Worm (Caenorhabditis elegans) whole organism, L4 larva: ENCODE results near the gene F59B10.4.
"Not testable (repeated sequence)": the region's sequence is repeated elsewhere in the genome, so short reads cannot be mapped to it uniquely, and the experiment has no call there.

Source experiments
- D1046.2 ChIP-seq: fragments of 200-800 bp; sonication (Bioruptor generic); IDR thresholded peaks from 2 replicates; pipeline ENCODE4 v1.3.6; 2022; ENCODE audit warnings: missing genetic modification characterization, missing compliant biosample characterization
- F10B5.3 ChIP-seq: sonication (generic microtip); optimal IDR thresholded peaks from 2 replicates; lab custom pipeline; 2016; ENCODE audit warnings: mild to moderate bottlenecking, missing genetic modification characterization, missing compliant biosample characterization
- F26F4.8 ChIP-seq: fragments of 200-800 bp; sonication (Bioruptor generic); conservative IDR thresholded peaks from 2 replicates; pipeline ENCODE4 v1.3.6; 2022; ENCODE audit warnings: missing genetic modification characterization, missing compliant biosample characterization
- F37D6.2 ChIP-seq: sonication (generic microtip); optimal IDR thresholded peaks from 2 replicates; lab custom pipeline; 2016; ENCODE audit warnings: mild to moderate bottlenecking, missing genetic modification characterization, missing compliant biosample characterization
- F44E2.7 ChIP-seq: fragments of 200-800 bp; sonication (Bioruptor generic); IDR thresholded peaks from 2 replicates; pipeline ENCODE4 v2.1.2; 2022; ENCODE audit warnings: missing genetic modification characterization, missing compliant biosample characterization
- T26A8.4 ChIP-seq: fragments of 200-800 bp; sonication (Bioruptor generic); IDR thresholded peaks from 2 replicates; pipeline ENCODE4 v1.3.6; 2022; ENCODE audit warnings: missing genetic modification characterization, missing compliant biosample characterization
- Y5F2A.4 ChIP-seq: fragments of 200-800 bp; sonication (Bioruptor generic); optimal IDR thresholded peaks from 2 replicates; lab custom pipeline; 2018; ENCODE audit warnings: mild to moderate bottlenecking, missing genetic modification characterization, missing compliant biosample characterization
- ZK337.2 ChIP-seq: fragments of 200-800 bp; sonication (Bioruptor generic); IDR thresholded peaks from 2 replicates; pipeline ENCODE4 v1.3.6; 2022; ENCODE audit warnings: missing genetic modification reagents, missing genetic modification characterization, missing compliant biosample characterization
- ZK546.5 ChIP-seq, 2 experiments: sonication (generic microtip); optimal IDR thresholded peaks; 2 replicates each; lab custom pipeline; 2017; ENCODE audit warnings: missing biosample characterization in 2 of 2, missing genetic modification characterization in 2 of 2
- aha-1 ChIP-seq: fragments of 150-350 bp; peaks from one replicate; lab custom pipeline; 2014; ENCODE audit warnings: missing biosample characterization, missing genetic modification characterization
- aly-2 ChIP-seq: sonication (generic microtip); optimal IDR thresholded peaks from 2 replicates; lab custom pipeline; 2018; ENCODE audit warnings: missing biosample characterization, missing genetic modification characterization
- ceh-20 ChIP-seq: fragments of 200-800 bp; sonication (Bioruptor generic); IDR thresholded peaks from 2 replicates; pipeline ENCODE4 v1.3.6; 2022; ENCODE audit warnings: missing genetic modification reagents, missing genetic modification characterization, missing compliant biosample characterization
- ceh-44 ChIP-seq: fragments of 200-800 bp; sonication (Bioruptor generic); IDR thresholded peaks from 2 replicates; pipeline ENCODE4 v1.3.6; 2022; ENCODE audit warnings: missing genetic modification reagents, missing genetic modification characterization, missing compliant biosample characterization
- ceh-62 ChIP-seq: sonication (generic microtip); optimal IDR thresholded peaks from 2 replicates; lab custom pipeline; 2017; ENCODE audit warnings: missing biosample characterization, missing genetic modification characterization
- cey-2 ChIP-seq: sonication (generic microtip); optimal IDR thresholded peaks from 3 replicates; lab custom pipeline; 2017; ENCODE audit warnings: missing genetic modification characterization, mild to moderate bottlenecking, missing compliant biosample characterization, antibody characterized with exemption, borderline replicate concordance; ENCODE audit not compliant: insufficient read depth
- daf-16 ChIP-seq, 3 experiments: sonication (generic microtip); optimal IDR thresholded peaks; 2 replicates each; lab custom pipeline; 2016 to 2017; ENCODE audit warnings: missing genetic modification characterization in 3 of 3, missing genetic modification reagents in 3 of 3, mild to moderate bottlenecking in 2 of 3, missing compliant biosample characterization in 2 of 3, missing biosample characterization in 1 of 3, moderate library complexity in 1 of 3
- dpl-1 ChIP-seq: fragments of 150-350 bp; optimal IDR thresholded peaks from 2 replicates; lab custom pipeline; 2014; ENCODE audit warnings: missing biosample characterization, missing genetic modification reagents, missing genetic modification characterization
- duxl-1 ChIP-seq: sonication (generic microtip); optimal IDR thresholded peaks from 2 replicates; lab custom pipeline; 2016; ENCODE audit warnings: mild to moderate bottlenecking, missing genetic modification characterization, moderate library complexity, missing compliant biosample characterization; ENCODE audit not compliant: poor library complexity
- dve-1 ChIP-seq: sonication (generic microtip); optimal IDR thresholded peaks from 2 replicates; lab custom pipeline; 2017; ENCODE audit warnings: antibody characterized with exemption, mild to moderate bottlenecking, missing genetic modification characterization, missing compliant biosample characterization; ENCODE audit not compliant: insufficient read depth
- egl-43 ChIP-seq: fragments of 200-800 bp; sonication (Bioruptor generic); IDR thresholded peaks from 2 replicates; pipeline ENCODE4 v1.3.6; 2022; ENCODE audit warnings: missing genetic modification reagents, missing genetic modification characterization, missing compliant biosample characterization
- hlh-11 ChIP-seq: fragments of 200-800 bp; sonication (Bioruptor generic); optimal IDR thresholded peaks from 2 replicates; lab custom pipeline; 2018; ENCODE audit warnings: mild to moderate bottlenecking, missing genetic modification characterization, missing compliant biosample characterization
- lin-15B ChIP-seq: fragments of 150-350 bp; sonication (generic microtip); optimal IDR thresholded peaks from 3 replicates; lab custom pipeline; 2014; ENCODE audit warnings: missing biosample characterization, missing genetic modification characterization
- lsy-2 ChIP-seq, 2 experiments: fragments of 150-350 bp in 1 of 2; sonication (generic microtip) in 1 of 2; optimal IDR thresholded peaks; 2 replicates each; lab custom pipeline; 2014 to 2017; ENCODE audit warnings: missing biosample characterization in 2 of 2, missing genetic modification characterization in 2 of 2
- mdt-29 ChIP-seq: fragments of 200-800 bp; sonication (Bioruptor generic); IDR thresholded peaks from 2 replicates; pipeline ENCODE4 v1.3.6; 2022; ENCODE audit warnings: missing genetic modification reagents, missing genetic modification characterization, missing compliant biosample characterization
- mep-1 ChIP-seq: fragments of 150-350 bp; sonication (generic microtip); optimal IDR thresholded peaks from 3 replicates; lab custom pipeline; 2014; ENCODE audit warnings: missing biosample characterization, missing genetic modification characterization
- nhr-102 ChIP-seq: sonication (generic microtip); optimal IDR thresholded peaks from 2 replicates; lab custom pipeline; 2016; ENCODE audit warnings: mild to moderate bottlenecking, missing genetic modification characterization, moderate library complexity, missing compliant biosample characterization
- nhr-237 ChIP-seq: sonication (generic microtip); optimal IDR thresholded peaks from 2 replicates; lab custom pipeline; 2017; ENCODE audit warnings: missing biosample characterization, missing genetic modification characterization
- nhr-28 ChIP-seq: fragments of 150-350 bp; optimal IDR thresholded peaks from 2 replicates; lab custom pipeline; 2014; ENCODE audit warnings: missing biosample characterization, missing genetic modification characterization
- nhr-76 ChIP-seq: fragments of 150-350 bp; optimal IDR thresholded peaks from 2 replicates; lab custom pipeline; 2014; ENCODE audit warnings: missing biosample characterization, missing genetic modification characterization
- pqm-1 ChIP-seq: sonication (generic microtip); optimal IDR thresholded peaks from 2 replicates; lab custom pipeline; 2017; ENCODE audit warnings: missing biosample characterization, missing genetic modification characterization
- sdz-12 ChIP-seq: fragments of 200-800 bp; sonication (Bioruptor generic); optimal IDR thresholded peaks from 2 replicates; lab custom pipeline; 2018; ENCODE audit warnings: mild to moderate bottlenecking, missing genetic modification characterization, missing compliant biosample characterization
- set-16 ChIP-seq: fragments of 200-800 bp; sonication (Bioruptor generic); IDR thresholded peaks from 2 replicates; pipeline ENCODE4 v1.3.6; 2022; ENCODE audit warnings: missing genetic modification reagents, missing genetic modification characterization, missing compliant biosample characterization
- skn-1 ChIP-seq: fragments of 150-350 bp; optimal IDR thresholded peaks from 2 replicates; lab custom pipeline; 2014; ENCODE audit warnings: missing biosample characterization, missing genetic modification characterization
- snpc-1.2 ChIP-seq: fragments of 200-800 bp; sonication (Bioruptor generic); IDR thresholded peaks from 2 replicates; pipeline ENCODE4 v1.3.6; 2022; ENCODE audit warnings: missing genetic modification reagents, missing genetic modification characterization, missing compliant biosample characterization
- unc-39 ChIP-seq: sonication (generic microtip); optimal IDR thresholded peaks from 2 replicates; lab custom pipeline; 2017; ENCODE audit warnings: missing biosample characterization, missing genetic modification characterization
- unc-62 ChIP-seq, 3 experiments: fragments of 150-350 bp in 1 of 3; sonication (generic microtip); optimal IDR thresholded peaks in 2 of 3; peaks in 1 of 3; 1 replicate in 1 of 3; 2 replicates in 2 of 3; lab custom pipeline; 2014 to 2017; ENCODE audit warnings: missing biosample characterization in 3 of 3, missing genetic modification characterization in 3 of 3, missing genetic modification reagents in 3 of 3, missing genotype in 1 of 3
- vab-7 ChIP-seq: fragments of 200-800 bp; sonication (Bioruptor generic); IDR thresholded peaks from 2 replicates; pipeline ENCODE4 v1.3.6; 2022; ENCODE audit warnings: missing genetic modification reagents, missing genetic modification characterization, missing compliant biosample characterization

Gene F59B10.4

DNA sequence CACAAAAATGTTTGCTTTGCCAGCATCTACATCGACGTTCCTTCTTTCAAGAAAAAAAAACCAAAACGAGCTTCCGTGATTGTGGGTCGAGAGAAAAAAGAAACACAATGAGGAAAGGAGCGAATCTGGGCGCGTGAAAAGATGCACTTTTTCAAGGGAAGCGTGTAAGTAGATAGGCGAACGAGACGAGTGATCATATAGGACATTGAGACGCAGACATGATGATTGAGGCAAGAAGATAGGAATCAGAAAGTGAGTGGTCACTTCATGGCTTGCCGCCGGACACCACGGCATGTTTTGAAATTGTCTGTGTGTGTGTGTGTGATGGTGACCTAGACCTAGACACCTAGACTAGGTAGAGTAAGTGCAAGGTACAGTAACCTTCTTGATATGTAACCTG, 17.3 kb downstream of the F59B10.4 start (continued):
- TF ChIP-seq mdt-29 (GFP tag; lab: Robert Waterston, UW), result no peak
- TF ChIP-seq set-16 (GFP tag; lab: Robert Waterston, UW), result no peak
- no peak for TF ChIP-seq dve-1 (tag; lab: Kevin White, UChicago)
- TF ChIP-seq vab-7 (GFP tag; lab: Robert Waterston, UW), result no peak
- TF ChIP-seq F10B5.3 (tag; lab: Kevin White, UChicago), result no peak
- no peak for TF ChIP-seq ceh-20

DNA sequence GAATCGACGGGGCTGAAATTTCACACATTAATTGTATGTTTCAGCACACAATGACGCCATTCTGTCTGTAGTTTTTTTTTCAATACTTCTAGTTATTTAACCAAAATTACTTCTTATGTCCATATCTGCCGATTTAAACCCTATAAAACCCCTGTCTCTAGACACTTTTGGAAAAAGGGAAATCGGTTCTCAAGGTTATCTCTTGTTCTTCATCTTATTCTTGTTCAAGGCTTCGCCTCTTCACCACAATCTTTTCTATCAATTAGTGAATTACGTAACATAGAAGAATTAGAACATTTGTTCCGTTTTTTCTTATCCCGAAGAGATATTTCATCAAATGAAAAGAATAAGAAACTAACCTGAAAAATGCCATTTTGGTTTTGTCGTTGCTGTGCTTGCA, 18.2 kb downstream of the F59B10.4 start:
- TF ChIP-seq unc-62 (GFP tag; optimal IDR thresholded peaks at IDR 0.05 in 1 of 2; lab: Kevin White, UChicago), result peak in 1 of 2 experiments; percentile 54
- no peak for TF ChIP-seq unc-62 (tag; optimal IDR thresholded peaks at IDR 0.05; lab: Kevin White, UChicago)
- TF ChIP-seq duxl-1 (tag; lab: Kevin White, UChicago), result peak; percentile 8
- no peak for TF ChIP-seq ceh-44 (GFP tag; lab: Robert Waterston, UW)
- peak; percentile 19 for TF ChIP-seq nhr-28 (tag; lab: Kevin White, UChicago)
- peak; percentile 5 for TF ChIP-seq mep-1
- TF ChIP-seq, all 104 proteins: peak for 4

DNA sequence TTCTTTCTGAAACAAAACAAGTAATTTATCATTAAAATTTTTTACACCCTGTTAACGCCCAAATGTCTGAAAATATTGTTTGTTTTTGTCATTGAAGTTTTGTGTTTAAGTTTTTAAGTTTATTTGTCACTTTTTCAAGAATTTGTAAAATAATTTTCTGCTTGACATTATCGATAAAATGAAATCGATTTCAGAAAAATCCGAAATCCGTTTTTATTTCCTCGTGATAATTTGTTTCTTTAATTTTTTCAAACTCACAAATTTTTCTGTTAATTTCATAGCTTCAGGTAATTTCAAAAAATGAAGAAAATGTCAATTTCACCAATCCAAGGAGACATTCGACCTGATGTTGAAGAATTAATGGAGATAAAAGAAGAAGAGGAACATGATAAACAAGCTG, 23.0 kb downstream of the F59B10.4 start, which contains the start of gene ZK666.12:
Gene ZK666.12 (plus strand): TSS at position 301 of the 400 bp plus-strand sequence.
- TF ChIP-seq pqm-1 (tag; lab: Kevin White, UChicago) (no peak), aha-1 (tag; lab: Kevin White, UChicago) (no peak), dpl-1 (no peak), mdt-29 (GFP tag; lab: Robert Waterston, UW) (no peak)

DNA sequence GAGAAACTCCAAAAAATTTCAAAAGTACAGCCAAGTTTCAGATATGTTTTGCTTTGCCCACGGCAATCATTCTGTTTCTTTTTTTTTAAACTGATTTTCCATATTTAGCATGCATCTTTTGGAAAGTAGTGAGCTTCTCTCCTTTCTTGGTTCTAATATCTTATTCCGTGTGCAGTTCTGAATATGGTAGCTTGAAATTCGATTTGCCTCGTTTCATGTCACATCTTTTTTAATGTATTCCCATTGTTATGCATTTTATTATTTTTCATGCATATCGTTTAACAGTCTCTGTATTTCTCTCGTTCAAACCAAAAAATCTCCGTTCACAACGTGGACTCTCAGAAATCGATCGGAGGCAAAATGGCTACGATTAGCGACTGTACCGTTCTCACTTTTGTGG, 24.4 kb downstream of the F59B10.4 start, which contains the start of gene ZK666.14:
Gene ZK666.14 (plus strand): TSS at position 301 of the 400 bp plus-strand sequence.
- no peak for TF ChIP-seq aly-2 (tag; lab: Kevin White, UChicago)
- TF ChIP-seq F26F4.8 (GFP tag; lab: Robert Waterston, UW), result no peak
- no peak for TF ChIP-seq unc-62 (GFP tag; optimal IDR thresholded peaks at IDR 0.05 in 1 of 2; lab: Kevin White, UChicago)
- no peak for TF ChIP-seq unc-62 (tag; optimal IDR thresholded peaks at IDR 0.05; lab: Kevin White, UChicago)
- TF ChIP-seq Y5F2A.4, result no peak
- TF ChIP-seq lsy-2 (tag; optimal IDR thresholded peaks at IDR 0.05; lab: Kevin White, UChicago), result no peak
- TF ChIP-seq T26A8.4 (GFP tag; lab: Robert Waterston, UW), result no peak
- no peak for TF ChIP-seq F37D6.2 (tag; lab: Kevin White, UChicago)

DNA sequence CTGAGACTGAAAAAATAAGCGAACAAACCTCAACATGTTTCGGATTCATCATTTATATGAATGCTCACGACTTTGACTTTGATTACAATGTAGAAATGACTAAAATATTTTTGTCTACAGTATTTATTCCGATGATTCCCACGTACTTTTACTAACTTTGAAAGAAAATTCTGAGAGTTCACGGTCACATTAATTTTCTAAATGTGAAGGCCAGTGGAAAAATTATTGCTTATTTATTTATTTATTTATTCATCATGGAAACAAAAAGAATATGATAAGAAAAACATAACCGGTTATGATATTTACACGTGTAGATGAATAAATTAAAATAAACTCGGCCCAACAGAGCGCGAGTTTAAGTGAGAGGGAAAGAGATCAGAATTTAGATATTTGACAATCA, 25.9 kb downstream of the F59B10.4 start, which contains the start of gene ZK666.8:
Gene ZK666.8 (minus strand): TSS at position 101 of the 400 bp plus-strand sequence.
- TF ChIP-seq snpc-1.2 (GFP tag; lab: Robert Waterston, UW); skn-1; ceh-62 (tag; lab: Kevin White, UChicago): not testable (repeated sequence)

DNA sequence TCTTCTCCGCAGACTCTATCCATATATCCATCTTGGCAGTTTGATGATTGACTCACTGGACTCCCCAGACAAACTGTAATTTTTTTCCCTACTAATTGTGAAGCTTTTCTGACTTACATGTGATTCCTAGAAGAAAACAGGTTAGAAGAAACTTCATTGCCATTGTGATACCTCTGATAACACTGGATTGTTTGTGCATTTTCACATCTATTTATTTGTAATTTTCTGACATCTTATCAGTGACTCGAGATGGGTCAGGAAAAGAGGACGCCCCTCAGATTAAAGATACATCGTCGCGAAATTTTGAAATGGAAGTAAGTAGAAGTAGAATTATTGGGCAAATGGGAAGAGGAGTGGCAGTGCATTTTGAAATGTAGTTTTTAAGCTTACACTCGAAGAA, 28.6 kb downstream of the F59B10.4 start, which contains the start of gene clec-61:
Gene clec-61 (minus strand): TSS at position 209 of the 400 bp plus-strand sequence.
- no peak for TF ChIP-seq F44E2.7 (GFP tag; lab: Robert Waterston, UW)
- peak; percentile 23 for TF ChIP-seq pqm-1 (tag; lab: Kevin White, UChicago)
- no peak for TF ChIP-seq daf-16 (GFP tag; optimal IDR thresholded peaks at IDR 0.05; lab: Kevin White, UChicago)
- peak; percentile 87 for TF ChIP-seq daf-16 (tag; optimal IDR thresholded peaks at IDR 0.05; lab: Kevin White, UChicago)
- TF ChIP-seq dve-1 (tag; lab: Kevin White, UChicago), result peak; percentile 18
- no peak for TF ChIP-seq D1046.2 (GFP tag; lab: Robert Waterston, UW)
- peak; percentile 58 for TF ChIP-seq nhr-28 (tag; lab: Kevin White, UChicago)
- no peak for TF ChIP-seq skn-1

DNA sequence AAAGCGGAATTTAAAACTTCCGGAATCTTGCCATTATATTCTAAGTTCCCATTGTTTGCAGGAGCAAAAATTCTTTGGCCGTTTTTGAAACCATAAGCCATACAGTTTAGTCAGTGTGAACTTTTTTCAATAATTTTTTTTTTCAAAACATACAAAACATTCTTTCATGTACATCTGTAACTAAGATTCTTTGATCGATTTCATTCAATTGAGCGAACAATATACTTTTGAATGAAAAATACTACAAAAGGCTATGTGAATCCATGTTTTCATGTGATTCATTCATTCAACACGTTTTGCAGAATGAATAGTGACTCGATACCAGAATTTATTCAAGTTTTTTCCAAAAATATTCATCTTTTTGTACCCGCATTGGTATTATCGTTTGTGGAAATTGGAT, 32.2 kb downstream of the F59B10.4 start, which contains the start of gene ZK666.15:
Gene ZK666.15 (plus strand): TSS at position 301 of the 400 bp plus-strand sequence.
- TF ChIP-seq dve-1 (tag; lab: Kevin White, UChicago), result no peak
- no peak for TF ChIP-seq sdz-12 (GFP tag; lab: Kevin White, UChicago)
- no peak for TF ChIP-seq nhr-102 (tag; lab: Kevin White, UChicago)
- TF ChIP-seq daf-16 (GFP tag; optimal IDR thresholded peaks at IDR 0.05; lab: Kevin White, UChicago), result no peak
- TF ChIP-seq daf-16 (tag; optimal IDR thresholded peaks at IDR 0.05; lab: Kevin White, UChicago), result no peak
- no peak for TF ChIP-seq egl-43 (GFP tag; lab: Robert Waterston, UW)
- no peak for TF ChIP-seq F26F4.8 (GFP tag; lab: Robert Waterston, UW)
- TF ChIP-seq unc-39, result no peak
- no peak for TF ChIP-seq nhr-237 (tag; lab: Kevin White, UChicago)
- TF ChIP-seq ceh-20, result no peak
- no peak for TF ChIP-seq ZK546.5 (tag; optimal IDR thresholded peaks at IDR 0.05; lab: Kevin White, UChicago)
- TF ChIP-seq cey-2, result no peak
- no peak for TF ChIP-seq lin-15B (tag; lab: Kevin White, UChicago)
- no peak for TF ChIP-seq ZK337.2 (GFP tag; lab: Robert Waterston, UW)
- no peak for TF ChIP-seq hlh-11 (tag; lab: Kevin White, UChicago)
- no peak for TF ChIP-seq nhr-76 (tag; lab: Kevin White, UChicago)
